Worm (Caenorhabditis elegans) whole organism, midembryonic: ENCODE data around the gene Y38H6C.21.

Experiments used
- flt-1 ChIP-seq: fragments of 200-800 bp; sonication (Bioruptor generic); IDR thresholded peaks from 2 replicates; pipeline ENCODE4 v1.3.6; 2022; ENCODE audit warnings: missing genetic modification characterization, missing compliant biosample characterization
- klf-2 ChIP-seq: fragments of 200-800 bp; sonication (Bioruptor generic); conservative IDR thresholded peaks from 2 replicates; pipeline ENCODE4 v1.3.6; 2022; ENCODE audit warnings: missing genetic modification reagents, missing genetic modification characterization, missing compliant biosample characterization
- med-1 ChIP-seq: sonication (generic microtip); optimal IDR thresholded peaks from 2 replicates; lab custom pipeline; 2017; ENCODE audit warnings: missing genetic modification characterization, mild to moderate bottlenecking, missing compliant biosample characterization, antibody characterized with exemption, missing genetic modification reagents; ENCODE audit not compliant: insufficient read depth
- tab-1 ChIP-seq: fragments of 200-800 bp; sonication (Bioruptor generic); IDR thresholded peaks from 2 replicates; pipeline ENCODE4 v1.3.6; 2022; ENCODE audit warnings: missing genetic modification characterization, missing compliant biosample characterization
- ztf-23 ChIP-seq: fragments of 200-800 bp; sonication (Bioruptor generic); IDR thresholded peaks from 2 replicates; pipeline ENCODE4 v1.3.6; 2022; ENCODE audit warnings: missing genetic modification reagents, missing genetic modification characterization, missing compliant biosample characterization
- ztf-29 ChIP-seq: fragments of 200-800 bp; sonication (Bioruptor generic); IDR thresholded peaks from 2 replicates; pipeline ENCODE4 v1.3.6; 2022; ENCODE audit warnings: missing genetic modification reagents, missing genetic modification characterization, missing compliant biosample characterization

DNA sequence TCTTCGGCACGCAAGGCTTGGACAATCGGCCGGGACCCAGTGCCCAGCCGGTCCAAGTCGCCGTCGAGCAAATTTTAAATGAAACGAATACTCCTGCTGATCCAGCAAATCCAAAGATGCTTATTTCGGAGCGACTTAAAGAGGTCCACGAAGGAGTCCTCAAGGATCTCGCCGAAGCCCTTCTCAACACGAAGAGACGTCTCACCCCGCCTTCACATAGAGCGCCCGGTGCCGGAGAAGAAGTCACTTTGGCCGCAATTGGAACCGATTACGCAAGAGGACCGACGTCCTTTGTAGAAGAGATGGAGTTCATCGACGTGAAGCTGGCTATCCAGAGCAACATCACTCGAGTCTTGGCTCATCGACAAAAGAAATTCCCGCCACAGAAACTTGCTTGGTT, 45.6 kb downstream of the Y38H6C.21 start:
- TF ChIP-seq flt-1 (GFP tag; lab: Robert Waterston, UW) (no peak), tab-1 (GFP tag; lab: Robert Waterston, UW) (no peak), med-1 (no peak), ztf-23 (no peak), klf-2 (no peak), ztf-29 (GFP tag; lab: Robert Waterston, UW) (no peak)
